Worm (Caenorhabditis elegans) whole organism, L2 larva: ENCODE results near the gene C46E10.3.

Source experiments
- F13H6.1 ChIP-seq: sonication (generic microtip); optimal IDR thresholded peaks from 2 replicates; lab custom pipeline; 2016; ENCODE audit warnings: missing genetic modification characterization, missing compliant biosample characterization
- R02D3.7 ChIP-seq: fragments of 150-350 bp; optimal IDR thresholded peaks from 2 replicates; lab custom pipeline; 2014; ENCODE audit warnings: missing biosample characterization, missing genetic modification characterization
- Y55F3AM.14 ChIP-seq: fragments of 200-800 bp; sonication (Bioruptor generic); optimal IDR thresholded peaks from 2 replicates; lab custom pipeline; 2018; ENCODE audit warnings: mild to moderate bottlenecking, missing genetic modification characterization, missing compliant biosample characterization
- ZK546.5 ChIP-seq: sonication (generic microtip); optimal IDR thresholded peaks from 2 replicates; lab custom pipeline; 2017; ENCODE audit warnings: missing biosample characterization, missing genetic modification characterization
- alr-1 ChIP-seq: fragments of 150-350 bp; optimal IDR thresholded peaks from 2 replicates; lab custom pipeline; 2014; ENCODE audit warnings: missing biosample characterization, missing genetic modification characterization
- aly-2 ChIP-seq: fragments of 150-350 bp; optimal IDR thresholded peaks from 2 replicates; lab custom pipeline; 2014; ENCODE audit warnings: missing biosample characterization, missing genetic modification characterization
- blmp-1 ChIP-seq: sonication (generic microtip); optimal IDR thresholded peaks from 2 replicates; lab custom pipeline; 2017; ENCODE audit warnings: missing genetic modification characterization, mild to moderate bottlenecking, missing compliant biosample characterization, antibody characterized with exemption, moderate library complexity; ENCODE audit not compliant: insufficient read depth
- ceh-16 ChIP-seq: fragments of 150-350 bp; optimal IDR thresholded peaks from 2 replicates; lab custom pipeline; 2014; ENCODE audit warnings: missing biosample characterization, missing genetic modification characterization
- ceh-82 ChIP-seq: fragments of 150-350 bp; optimal IDR thresholded peaks from 2 replicates; lab custom pipeline; 2014; ENCODE audit warnings: missing biosample characterization, missing genetic modification characterization
- crh-2 ChIP-seq: sonication (generic microtip); optimal IDR thresholded peaks from 2 replicates; lab custom pipeline; 2017; ENCODE audit warnings: missing biosample characterization, missing genetic modification characterization
- dmd-4 ChIP-seq: sonication (generic microtip); optimal IDR thresholded peaks from 2 replicates; lab custom pipeline; 2017; ENCODE audit warnings: missing biosample characterization, missing genetic modification characterization
- egl-27 ChIP-seq: sonication (generic microtip); optimal IDR thresholded peaks from 3 replicates; lab custom pipeline; 2017; ENCODE audit warnings: missing biosample characterization, missing genetic modification reagents, missing genetic modification characterization
- elt-1 ChIP-seq: fragments of 150-350 bp; optimal IDR thresholded peaks from 2 replicates; lab custom pipeline; 2014; ENCODE audit warnings: missing biosample characterization, missing genetic modification characterization
- elt-3 ChIP-seq: sonication (generic microtip); optimal IDR thresholded peaks from 2 replicates; lab custom pipeline; 2017; ENCODE audit warnings: missing biosample characterization, missing genetic modification characterization
- fos-1 ChIP-seq: fragments of 150-350 bp; optimal IDR thresholded peaks from 2 replicates; lab custom pipeline; 2014; ENCODE audit warnings: missing biosample characterization, missing genetic modification characterization
- gmeb-1 ChIP-seq: fragments of 150-350 bp; optimal IDR thresholded peaks from 2 replicates; lab custom pipeline; 2014; ENCODE audit warnings: missing biosample characterization, missing genetic modification characterization
- lin-11 ChIP-seq: fragments of 150-350 bp; sonication (generic microtip); optimal IDR thresholded peaks from 2 replicates; lab custom pipeline; 2014; ENCODE audit warnings: missing biosample characterization, missing genetic modification characterization, inconsistent platforms, mixed read lengths
- lin-39 ChIP-seq: fragments of 150-350 bp; optimal IDR thresholded peaks from 2 replicates; lab custom pipeline; 2014; ENCODE audit warnings: missing biosample characterization, missing genetic modification reagents, missing genetic modification characterization
- mab-5 ChIP-seq: fragments of 150-350 bp; optimal IDR thresholded peaks from 2 replicates; lab custom pipeline; 2014; ENCODE audit warnings: missing biosample characterization, missing genetic modification characterization
- mbf-1 ChIP-seq: sonication (generic microtip); optimal IDR thresholded peaks from 2 replicates; lab custom pipeline; 2017; ENCODE audit warnings: missing biosample characterization, missing genetic modification characterization
- mdl-1 ChIP-seq, 2 experiments: fragments of 150-350 bp in 1 of 2; sonication (generic microtip) in 1 of 2; optimal IDR thresholded peaks; 2 replicates each; lab custom pipeline; 2017; ENCODE audit warnings: missing biosample characterization in 2 of 2, missing genetic modification characterization in 2 of 2
- nhr-11 ChIP-seq: fragments of 150-350 bp; optimal IDR thresholded peaks from 2 replicates; lab custom pipeline; 2014; ENCODE audit warnings: missing biosample characterization, missing genetic modification characterization
- nhr-12 ChIP-seq: fragments of 150-350 bp; optimal IDR thresholded peaks from 2 replicates; lab custom pipeline; 2014; ENCODE audit warnings: missing biosample characterization, missing genetic modification characterization
- nhr-21 ChIP-seq: fragments of 150-350 bp; optimal IDR thresholded peaks from 2 replicates; lab custom pipeline; 2014; ENCODE audit warnings: missing biosample characterization, missing genetic modification characterization
- nhr-237 ChIP-seq: fragments of 150-350 bp; optimal IDR thresholded peaks from 2 replicates; lab custom pipeline; 2014; ENCODE audit warnings: missing biosample characterization, missing genetic modification characterization
- nhr-25 ChIP-seq: fragments of 150-350 bp; sonication (generic microtip); optimal IDR thresholded peaks from 3 replicates; lab custom pipeline; 2014; ENCODE audit warnings: missing biosample characterization, missing genetic modification characterization
- nhr-6 ChIP-seq: fragments of 150-350 bp; optimal IDR thresholded peaks from 2 replicates; lab custom pipeline; 2014; ENCODE audit warnings: missing biosample characterization, missing genetic modification characterization
- nhr-77 ChIP-seq: fragments of 150-350 bp; optimal IDR thresholded peaks from 2 replicates; lab custom pipeline; 2014; ENCODE audit warnings: missing biosample characterization, missing genetic modification characterization
- sem-4 ChIP-seq: fragments of 150-350 bp; optimal IDR thresholded peaks from 2 replicates; lab custom pipeline; 2014; ENCODE audit warnings: missing biosample characterization, missing genetic modification reagents, missing genetic modification characterization
- skn-1 ChIP-seq: sonication (generic microtip); optimal IDR thresholded peaks from 2 replicates; lab custom pipeline; 2017; ENCODE audit warnings: missing biosample characterization, missing genetic modification characterization
- sma-9 ChIP-seq, 2 experiments: fragments of 150-350 bp in 1 of 2; sonication (generic microtip) in 1 of 2; optimal IDR thresholded peaks; 2 replicates each; lab custom pipeline; 2014 to 2016; ENCODE audit warnings: missing genetic modification characterization in 2 of 2, mild to moderate bottlenecking in 1 of 2, missing biosample characterization in 1 of 2, missing compliant biosample characterization in 1 of 2, missing genetic modification reagents in 1 of 2, moderate library complexity in 1 of 2
- snpc-4 ChIP-seq: fragments of 150-350 bp; optimal IDR thresholded peaks from 2 replicates; lab custom pipeline; 2014; ENCODE audit warnings: missing biosample characterization, missing genetic modification characterization
- zag-1 ChIP-seq: fragments of 150-350 bp; optimal IDR thresholded peaks from 2 replicates; lab custom pipeline; 2014; ENCODE audit warnings: missing biosample characterization, missing genetic modification characterization
- ztf-11 ChIP-seq: sonication (generic microtip); optimal IDR thresholded peaks from 2 replicates; lab custom pipeline; 2017; ENCODE audit warnings: missing biosample characterization, missing genetic modification characterization
- ztf-4 ChIP-seq: fragments of 150-350 bp; optimal IDR thresholded peaks from 2 replicates; lab custom pipeline; 2014; ENCODE audit warnings: missing biosample characterization, missing genetic modification characterization

The C46E10.3 gene

DNA sequence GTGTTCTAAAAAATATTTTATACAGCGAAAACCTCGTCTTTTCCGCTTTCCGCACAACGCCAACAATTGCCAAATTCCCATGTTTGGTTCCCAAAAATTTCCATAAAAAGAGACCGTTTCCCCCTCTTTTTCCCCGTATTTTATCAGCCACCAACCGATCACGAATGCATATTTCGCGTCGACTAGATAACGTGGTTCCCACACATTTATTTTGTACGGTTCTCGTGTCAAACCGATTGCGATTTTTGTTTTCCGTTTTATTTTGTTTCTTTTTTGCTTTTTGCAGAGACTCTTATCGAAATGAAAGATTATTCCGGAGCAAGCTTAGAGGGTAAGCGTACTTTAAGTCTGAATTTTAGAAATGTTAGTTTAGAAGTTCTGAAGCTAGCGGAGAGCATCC is at the start of gene C46E10.3:
C46E10.3 (plus strand) TSS at position 301 of the 400 bp plus-strand sequence.
- TF ChIP-seq lin-11 (tag; lab: Kevin White, UChicago) (no peak), alr-1 (tag; lab: Kevin White, UChicago) (no peak), gmeb-1 (tag; lab: Kevin White, UChicago) (no peak), ZK546.5 (tag; lab: Kevin White, UChicago) (no peak), sma-9 (GFP tag; optimal IDR thresholded peaks at IDR 0.05; lab: Kevin White, UChicago) (no peak), sma-9 (tag; optimal IDR thresholded peaks at IDR 0.05; lab: Kevin White, UChicago) (no peak), zag-1 (tag; lab: Kevin White, UChicago) (no peak), nhr-237 (no peak), nhr-6 (no peak), sem-4 (tag; lab: Kevin White, UChicago) (no peak), F13H6.1 (tag; lab: Kevin White, UChicago) (no peak), Y55F3AM.14 (GFP tag; lab: Kevin White, UChicago) (no peak), blmp-1 (no peak), crh-2 (tag; lab: Kevin White, UChicago) (no peak), egl-27 (no peak), fos-1 (tag; lab: Kevin White, UChicago) (no peak), snpc-4 (no peak), nhr-12 (tag; lab: Kevin White, UChicago) (no peak), dmd-4 (tag; lab: Kevin White, UChicago) (no peak), mab-5 (tag; lab: Kevin White, UChicago) (no peak)

- TF ChIP-seq fos-1 (tag; lab: Kevin White, UChicago) (no peak), nhr-12 (tag; lab: Kevin White, UChicago) (no peak), aly-2 (tag; lab: Kevin White, UChicago) (no peak), crh-2 (tag; lab: Kevin White, UChicago) (no peak), zag-1 (tag; lab: Kevin White, UChicago) (no peak), blmp-1 (no peak), ztf-4 (tag; lab: Kevin White, UChicago) (no peak), skn-1 (no peak), mab-5 (tag; lab: Kevin White, UChicago) (no peak), lin-39 (no peak), nhr-21 (no peak), nhr-77 (no peak), elt-1 (no peak), nhr-6 (no peak), R02D3.7 (tag; lab: Kevin White, UChicago) (no peak), ceh-16 (no peak), ceh-82 (no peak), ztf-11 (tag; lab: Kevin White, UChicago) (no peak), nhr-11 (no peak)
These were observed 47.6 kb upstream of the C46E10.3 start, which contains the start of gene sea-1 for ce11 chrII:3673493-3673892. Gene sea-1, minus strand, starts transcription at chrII:3673593.

DNA sequence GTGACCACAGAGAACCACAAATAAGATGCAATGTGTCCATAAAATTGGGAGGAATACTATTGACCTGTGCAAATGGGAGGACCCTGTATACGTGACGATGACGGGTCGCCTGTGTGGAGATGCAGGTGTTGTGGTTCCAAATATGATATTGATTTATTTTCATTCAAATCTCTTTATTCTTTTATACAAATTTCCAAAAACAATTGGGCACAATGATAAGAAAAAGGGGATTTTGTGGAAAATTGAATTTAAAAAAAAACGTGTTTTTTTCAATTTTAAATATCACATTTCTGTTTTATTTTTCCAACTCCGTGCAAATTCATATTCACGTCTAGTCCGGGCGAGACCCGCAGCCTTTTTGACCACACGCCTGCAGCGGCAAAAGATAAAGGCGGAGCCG is 45.9 kb upstream of the C46E10.3 start, which contains the start of gene F19B10.2:
F19B10.2 (plus strand) TSS at position 301 of the 400 bp plus-strand sequence.
- TF ChIP-seq R02D3.7 (tag; lab: Kevin White, UChicago) (no peak), ceh-16 (no peak), lin-11 (tag; lab: Kevin White, UChicago) (no peak)
- TF ChIP-seq, all 48 proteins: peak for 0

DNA sequence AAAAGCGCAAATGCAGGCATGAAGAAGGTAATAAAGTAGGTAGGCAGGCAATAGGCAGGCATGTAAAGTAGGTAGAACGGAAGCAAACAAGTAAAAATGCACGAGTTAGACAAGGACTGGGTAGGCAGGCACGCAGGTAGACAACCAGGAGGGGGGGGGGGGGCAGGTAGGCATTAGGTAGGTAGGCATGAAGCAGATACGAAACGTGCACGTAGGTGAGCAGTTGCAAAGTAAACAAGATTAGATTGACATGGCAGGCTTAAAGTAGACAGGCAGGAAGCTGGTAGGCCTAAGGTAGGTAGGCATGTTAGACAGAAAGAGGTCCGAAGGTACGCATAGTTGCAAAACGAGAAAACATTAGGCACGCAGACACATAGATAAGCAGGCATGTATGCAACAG is 42.1 kb upstream of the C46E10.3 start:
- TF ChIP-seq R02D3.7 (tag; lab: Kevin White, UChicago) (no peak), nhr-237 (no peak), Y55F3AM.14 (GFP tag; lab: Kevin White, UChicago) (no peak)

DNA sequence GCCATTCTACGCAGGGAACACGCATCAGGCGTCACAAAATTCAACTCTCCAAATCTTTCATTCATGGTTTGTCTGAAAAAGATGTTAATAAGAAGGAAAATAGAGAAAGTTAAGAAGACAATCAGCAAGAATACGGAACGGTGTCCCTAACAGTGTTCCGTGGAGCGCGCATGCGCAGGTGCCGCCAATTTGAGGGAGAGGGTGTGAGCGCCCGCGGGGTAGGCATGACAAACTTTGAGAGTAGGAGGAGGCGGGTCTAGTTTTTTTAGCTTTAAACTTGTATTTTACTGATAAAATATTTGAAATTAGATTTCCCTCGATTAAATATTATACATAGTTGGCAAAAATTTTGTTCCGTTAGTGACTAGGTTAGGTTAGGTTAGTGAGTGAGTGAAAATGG is 40.8 kb upstream of the C46E10.3 start:
- no peak for TF ChIP-seq sem-4 (tag; lab: Kevin White, UChicago)
- no peak for TF ChIP-seq R02D3.7 (tag; lab: Kevin White, UChicago)
- TF ChIP-seq ceh-16 = no peak
- TF ChIP-seq ztf-11 (tag; lab: Kevin White, UChicago) = no peak
- TF ChIP-seq mdl-1 (tag; optimal IDR thresholded peaks at IDR 0.05; lab: Kevin White, UChicago) = no peak
- TF ChIP-seq nhr-25 (tag; lab: Kevin White, UChicago) = no peak
- TF ChIP-seq fos-1 (tag; lab: Kevin White, UChicago) = no peak
- TF ChIP-seq nhr-21 = no peak
- no peak for TF ChIP-seq ZK546.5 (tag; lab: Kevin White, UChicago)
- TF ChIP-seq ztf-4 (tag; lab: Kevin White, UChicago) = no peak
- no peak for TF ChIP-seq elt-3 (tag; lab: Kevin White, UChicago)
- no peak for TF ChIP-seq mbf-1 (tag; lab: Kevin White, UChicago)
